Fruit fly (Drosophila melanogaster) whole organism, embryonic: ENCODE data around the gene CG14459.

Experiments used
- Awh ChIP-seq: fragments of 200-800 bp; sonication (Bioruptor generic); IDR thresholded peaks from 2 replicates; pipeline ENCODE4, ENCODE4 v1.3.6; 2022; ENCODE audit warnings: missing biosample characterization, missing genetic modification characterization
- BtbVII ChIP-seq: fragments of 200-800 bp; sonication (Bioruptor generic); optimal IDR thresholded peaks from 3 replicates; lab custom pipeline; 2017; ENCODE audit warnings: missing biosample characterization, mild to moderate bottlenecking, missing genetic modification characterization
- CG12155 ChIP-seq: fragments of 200-800 bp; sonication (Bioruptor generic); optimal IDR thresholded peaks from 3 replicates; lab custom pipeline; 2016; ENCODE audit warnings: missing biosample characterization, missing genetic modification characterization
- CG2199 ChIP-seq: fragments of 200-800 bp; sonication (Bioruptor generic); IDR thresholded peaks from 3 replicates; pipeline ENCODE4 v1.3.6; 2022; ENCODE audit warnings: missing biosample characterization, missing genetic modification characterization
- CG4360 ChIP-seq: fragments of 200-800 bp; sonication (Bioruptor generic); IDR thresholded peaks from 2 replicates; pipeline ENCODE4 v1.3.6; 2022; ENCODE audit warnings: missing biosample characterization, missing genetic modification characterization
- CG6254 ChIP-seq: fragments of 200-800 bp; sonication (Bioruptor generic); optimal IDR thresholded peaks from 3 replicates; lab custom pipeline; 2017; ENCODE audit warnings: mild to moderate bottlenecking, missing biosample characterization, missing genetic modification reagents, missing genetic modification characterization
- CG7839 ChIP-seq: fragments of 200-800 bp; sonication (Bioruptor generic); optimal IDR thresholded peaks from 3 replicates; lab custom pipeline; 2018; ENCODE audit warnings: missing biosample characterization, mild to moderate bottlenecking, missing genetic modification characterization, moderate library complexity
- CG8924 ChIP-seq: fragments of 200-800 bp; optimal IDR thresholded peaks from 3 replicates; lab custom pipeline; 2019; ENCODE audit warnings: missing biosample characterization, mild to moderate bottlenecking, missing genetic modification characterization, moderate library complexity
- E2f2 ChIP-seq: fragments of 200-800 bp; sonication (Bioruptor generic); IDR thresholded peaks from 2 replicates; pipeline ENCODE4 v1.3.6; 2022; ENCODE audit warnings: missing biosample characterization, missing genetic modification characterization
- Ets65A ChIP-seq: fragments of 200-800 bp; sonication (Bioruptor generic); peaks from one replicate; lab custom pipeline; 2016; ENCODE audit warnings: missing biosample characterization, missing genetic modification characterization
- H15 ChIP-seq: fragments of 200-800 bp; sonication (Bioruptor generic); IDR thresholded peaks from 3 replicates; pipeline ENCODE4 v1.3.6; 2022; ENCODE audit warnings: missing biosample characterization, missing genetic modification characterization
- Hey ChIP-seq: fragments of 200-800 bp; sonication (Bioruptor generic); optimal IDR thresholded peaks from 3 replicates; lab custom pipeline; 2018; ENCODE audit warnings: missing biosample characterization, mild to moderate bottlenecking, missing genetic modification characterization
- HmgD ChIP-seq: fragments of 200-800 bp; sonication (Bioruptor generic); optimal IDR thresholded peaks from 3 replicates; lab custom pipeline; 2016; ENCODE audit warnings: missing biosample characterization, missing genetic modification characterization
- Lim3 ChIP-seq: fragments of 200-800 bp; sonication (Bioruptor generic); IDR thresholded peaks from 2 replicates; pipeline ENCODE4 v1.3.6; 2022; ENCODE audit warnings: missing biosample characterization, missing genetic modification characterization
- Rx ChIP-seq: fragments of 200-800 bp; sonication (Bioruptor generic); IDR thresholded peaks from 2 replicates; pipeline ENCODE4 v1.3.6; 2022; ENCODE audit warnings: missing biosample characterization, missing genetic modification characterization
- Xbp1 ChIP-seq: fragments of 200-800 bp; sonication (Bioruptor generic); optimal IDR thresholded peaks from 3 replicates; lab custom pipeline; 2016; ENCODE audit warnings: missing biosample characterization, mild to moderate bottlenecking, missing genetic modification characterization
- abd-A ChIP-seq: fragments of 200-800 bp; sonication (Bioruptor generic); optimal IDR thresholded peaks from 3 replicates; lab custom pipeline; 2019; ENCODE audit warnings: missing biosample characterization, mild to moderate bottlenecking, missing genetic modification characterization, moderate library complexity
- bbx ChIP-seq: fragments of 200-800 bp; sonication (Bioruptor generic); IDR thresholded peaks from 2 replicates; pipeline ENCODE4 v1.3.6; 2022; ENCODE audit warnings: missing biosample characterization, missing genetic modification characterization; ENCODE audit not compliant: partially characterized antibody
- cg ChIP-seq: fragments of 200-800 bp; sonication (Bioruptor generic); optimal IDR thresholded peaks from 3 replicates; lab custom pipeline; 2019; ENCODE audit warnings: missing biosample characterization, mild to moderate bottlenecking, missing genetic modification characterization, moderate library complexity
- chif ChIP-seq, 2 experiments: fragments of 200-800 bp; sonication (Bioruptor generic); optimal IDR thresholded peaks; 3 replicates each; lab custom pipeline; 2016; ENCODE audit warnings: missing biosample characterization in 2 of 2, missing genetic modification characterization in 2 of 2
- dmrt99B ChIP-seq: fragments of 200-800 bp; sonication (Bioruptor generic); optimal IDR thresholded peaks from 2 replicates; lab custom pipeline; 2018; ENCODE audit warnings: missing biosample characterization, mild to moderate bottlenecking, missing genetic modification characterization, moderate library complexity
- ewg ChIP-seq: fragments of 200-800 bp; sonication (Bioruptor generic); optimal IDR thresholded peaks from 3 replicates; lab custom pipeline; 2017; ENCODE audit warnings: mild to moderate bottlenecking, missing biosample characterization, missing genetic modification reagents, missing genetic modification characterization
- gfzf ChIP-seq: fragments of 200-800 bp; sonication (Bioruptor generic); optimal IDR thresholded peaks from 2 replicates; lab custom pipeline; 2016; ENCODE audit warnings: missing biosample characterization, mild to moderate bottlenecking, missing genetic modification characterization, moderate library complexity
- grau ChIP-seq: fragments of 200-800 bp; optimal IDR thresholded peaks from 3 replicates; lab custom pipeline; 2019; ENCODE audit warnings: missing biosample characterization, mild to moderate bottlenecking, missing genetic modification characterization, moderate library complexity
- grn ChIP-seq: fragments of 200-800 bp; sonication (Bioruptor generic); optimal IDR thresholded peaks from 3 replicates; lab custom pipeline; 2017; ENCODE audit warnings: missing biosample characterization, missing genetic modification characterization
- gt ChIP-seq: fragments of 200-800 bp; sonication (Bioruptor generic); IDR thresholded peaks from 2 replicates; pipeline ENCODE4 v1.3.6; 2022; ENCODE audit warnings: missing biosample characterization, missing genetic modification characterization
- oc ChIP-seq: fragments of 200-800 bp; sonication (Bioruptor generic); optimal IDR thresholded peaks from 2 replicates; lab custom pipeline; 2018; ENCODE audit warnings: missing biosample characterization, mild to moderate bottlenecking, missing genetic modification characterization, moderate library complexity
- onecut ChIP-seq: fragments of 200-800 bp; sonication (Bioruptor generic); IDR thresholded peaks from 2 replicates; pipeline ENCODE4 v1.3.6; 2022; ENCODE audit warnings: missing biosample characterization, missing genetic modification characterization
- p53 ChIP-seq: fragments of 200-800 bp; sonication (Bioruptor generic); optimal IDR thresholded peaks from 2 replicates; lab custom pipeline; 2016; ENCODE audit warnings: missing biosample characterization, missing genetic modification characterization
- pros ChIP-seq: fragments of 200-800 bp; sonication (Bioruptor generic); optimal IDR thresholded peaks from 3 replicates; lab custom pipeline; 2019; ENCODE audit warnings: missing biosample characterization, mild to moderate bottlenecking, missing genetic modification characterization, moderate library complexity
- pzg ChIP-seq: fragments of 200-800 bp; sonication (Bioruptor generic); optimal IDR thresholded peaks from 3 replicates; lab custom pipeline; 2018; ENCODE audit warnings: missing biosample characterization, mild to moderate bottlenecking, missing genetic modification characterization, moderate library complexity
- rib ChIP-seq: fragments of 200-800 bp; sonication (Bioruptor generic); IDR thresholded peaks from 2 replicates; pipeline ENCODE4 v1.3.6; 2022; ENCODE audit warnings: missing biosample characterization, missing genetic modification characterization
- sens ChIP-seq: fragments of 200-800 bp; sonication (Bioruptor generic); peaks from one replicate; lab custom pipeline; 2016; ENCODE audit warnings: missing biosample characterization, missing genetic modification characterization
- sr ChIP-seq: fragments of 200-800 bp; sonication (Bioruptor generic); IDR thresholded peaks from 3 replicates; pipeline ENCODE4 v1.3.6; 2022; ENCODE audit warnings: missing biosample characterization, missing genetic modification characterization
- trh ChIP-seq: fragments of 200-800 bp; sonication (Bioruptor generic); optimal IDR thresholded peaks from 2 replicates; lab custom pipeline; 2016; ENCODE audit warnings: missing biosample characterization, missing genetic modification characterization
- zen ChIP-seq: fragments of 200-800 bp; sonication (Bioruptor generic); optimal IDR thresholded peaks from 3 replicates; lab custom pipeline; 2018; ENCODE audit warnings: missing biosample characterization, mild to moderate bottlenecking, missing genetic modification characterization, moderate library complexity

CG14459 gene

DNA sequence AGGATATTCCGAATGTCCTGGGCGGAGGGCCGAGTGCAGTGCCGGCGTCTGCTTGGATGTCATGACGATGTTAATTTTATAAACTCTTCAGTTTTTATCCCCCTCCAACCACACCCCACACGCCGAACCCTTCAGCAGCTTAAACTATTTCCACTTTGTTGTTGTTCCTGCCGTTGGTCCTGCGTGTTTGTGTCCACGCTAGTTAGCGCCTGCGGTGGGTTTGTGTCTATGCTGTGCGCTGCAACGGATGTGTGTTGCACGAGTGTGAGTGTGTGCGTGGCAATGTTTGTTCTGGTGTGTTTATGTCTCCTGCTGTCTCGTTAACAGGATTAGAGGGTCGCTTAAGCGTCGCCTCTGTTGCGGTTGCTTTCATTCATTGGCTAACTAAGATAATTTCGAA, 20.9 kb downstream of the CG14459 start (continued):
- no peak for TF ChIP-seq CG12155 (GFP tag; lab: Kevin White, UChicago)
- no peak for TF ChIP-seq gt (GFP tag; lab: Robert Waterston, UW)
- TF ChIP-seq p53: no peak
- TF ChIP-seq CG2199 (GFP tag; lab: Robert Waterston, UW): 0 out of 3 replicates have a peak, but pooled peaks have one; percentile 50
- no peak for TF ChIP-seq BtbVII (GFP tag; lab: Kevin White, UChicago)
- no peak for TF ChIP-seq HmgD
- no peak for TF ChIP-seq pzg (GFP tag; lab: Kevin White, UChicago)
- no peak for TF ChIP-seq Rx (GFP tag; lab: Robert Waterston, UW)
- TF ChIP-seq CG8924 (tag; lab: Kevin White, UChicago): no peak
- no peak for TF ChIP-seq zen (tag; lab: Kevin White, UChicago)
- TF ChIP-seq Awh: no peak
- TF ChIP-seq gfzf (GFP tag; lab: Kevin White, UChicago): no peak
- TF ChIP-seq rib: no peak
- no peak for TF ChIP-seq trh
- peak; percentile 65 for TF ChIP-seq CG4360 (GFP tag; lab: Robert Waterston, UW)
- TF ChIP-seq CG7839: no peak
- no peak for TF ChIP-seq E2f2 (GFP tag; lab: Robert Waterston, UW)
- TF ChIP-seq dmrt99B (tag; lab: Kevin White, UChicago): no peak
- TF ChIP-seq sr (GFP tag; lab: Robert Waterston, UW): no peak
- peak; percentile 40 for TF ChIP-seq ewg (GFP tag; lab: Kevin White, UChicago)
- no peak for TF ChIP-seq Xbp1 (GFP tag; lab: Kevin White, UChicago)
- peak; percentile 22 for TF ChIP-seq cg
- no peak for TF ChIP-seq Lim3 (GFP tag; lab: Robert Waterston, UW)

DNA sequence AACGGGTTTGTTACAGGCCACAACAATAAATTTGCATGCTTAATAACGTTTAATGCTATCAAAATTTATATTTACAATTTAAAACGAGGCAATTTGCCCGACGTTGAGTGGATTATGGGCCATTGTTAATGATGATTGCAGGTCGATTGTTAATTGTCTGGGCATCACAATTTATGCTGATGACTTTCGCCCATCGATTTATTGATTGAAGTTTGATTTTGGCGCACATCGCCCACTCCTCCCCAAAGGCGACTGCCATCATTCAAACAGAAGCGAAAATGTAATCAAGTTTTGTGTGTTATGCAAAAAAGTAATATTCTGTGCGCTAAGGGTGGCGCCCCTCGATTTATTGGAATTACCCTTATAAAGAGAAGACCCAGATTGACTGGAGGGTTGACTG, 30.6 kb downstream of the CG14459 start:
- TF ChIP-seq CG6254 (GFP tag; lab: Kevin White, UChicago): peak; percentile 11
- no peak for TF ChIP-seq sens (GFP tag; lab: Kevin White, UChicago)
- peak; percentile 44 for TF ChIP-seq abd-A
- peak; percentile 92 for TF ChIP-seq onecut (GFP tag; lab: Robert Waterston, UW)

DNA sequence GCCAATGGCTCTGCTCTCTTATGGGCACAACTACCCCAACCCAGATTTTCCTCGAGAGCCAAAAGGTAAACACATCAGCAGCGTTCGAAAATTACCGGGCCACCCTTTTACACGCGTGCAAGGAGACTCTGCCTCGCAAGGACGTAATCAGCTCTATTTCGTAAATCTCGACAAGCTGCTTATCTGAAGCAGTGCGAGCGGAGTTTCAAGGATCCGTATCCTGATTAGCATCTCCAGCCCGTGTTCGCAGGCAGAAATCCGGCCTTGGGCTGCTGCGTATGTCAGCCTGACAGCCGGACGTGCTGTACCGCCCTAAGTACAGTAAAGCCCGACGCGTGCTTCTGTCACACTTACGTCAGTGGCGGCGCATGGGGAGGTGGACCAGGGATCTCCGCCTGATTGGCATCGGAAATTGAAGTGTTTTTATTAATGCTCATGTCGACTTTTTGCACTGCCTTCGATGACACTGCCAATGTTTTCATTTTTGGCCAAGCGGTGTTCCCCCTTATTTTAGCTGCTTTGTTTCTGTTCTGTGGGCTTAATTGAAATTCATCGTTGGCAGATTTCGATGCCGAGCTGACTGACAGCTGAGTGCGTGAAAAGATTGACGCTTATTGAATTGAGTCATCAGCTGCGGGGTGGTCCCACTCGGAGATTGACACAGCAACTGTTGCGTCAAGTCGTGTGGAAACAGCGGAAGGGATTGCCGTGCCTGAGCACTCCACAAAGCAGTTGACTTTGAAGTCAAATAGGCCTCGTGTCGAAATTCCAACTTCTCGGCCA, 31.9 kb downstream of the CG14459 start, which contains the start of gene ND-B14.5AL:
TSS of gene ND-B14.5AL (plus strand) at position 733 of the 783 bp plus-strand sequence.
- peak; percentile 28 for TF ChIP-seq grau (tag; lab: Kevin White, UChicago)
- TF ChIP-seq Hey (tag; lab: Kevin White, UChicago): peak; percentile 93
- TF ChIP-seq pros (GFP tag; lab: Kevin White, UChicago): peak; percentile 30
- peak; percentile 40 for TF ChIP-seq Ets65A (GFP tag; lab: Kevin White, UChicago)
- peak; percentile 72 for TF ChIP-seq grn
- peak; percentile 81 for TF ChIP-seq oc (tag; lab: Kevin White, UChicago)
- no peak for TF ChIP-seq bbx (GFP tag; lab: Robert Waterston, UW)
- no peak for TF ChIP-seq cg
- no peak for TF ChIP-seq chif (GFP tag; optimal IDR thresholded peaks at IDR 0.05; lab: Kevin White, UChicago)
- 0 out of 3 replicates have a peak, but pooled peaks have one; percentile 14 for TF ChIP-seq H15
- TF ChIP-seq, all 482 proteins: peak for 7
